Worm (Caenorhabditis elegans): ENCODE data around the gene eif-2Bdelta.

The eif-2Bdelta gene

DNA sequence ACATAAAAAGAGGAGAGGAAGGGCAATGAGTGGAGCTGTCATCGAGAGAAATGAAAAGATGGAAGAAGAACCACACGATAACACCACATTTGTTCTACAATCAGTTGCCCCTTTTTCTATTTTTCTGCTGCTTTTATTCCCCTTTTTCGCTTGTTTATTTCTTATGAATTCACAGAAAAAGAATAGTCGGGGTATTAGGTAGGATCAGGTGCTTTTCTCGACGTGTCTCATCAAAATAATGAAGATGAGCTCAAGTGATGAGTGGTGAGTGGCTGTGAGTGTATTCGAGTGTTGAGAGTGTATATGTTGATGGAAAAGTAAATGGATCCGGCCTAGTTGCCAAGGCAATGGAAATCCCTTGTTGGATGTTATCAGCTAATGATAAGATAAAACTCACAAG, 28.1 kb upstream of the eif-2Bdelta start:
- peak; percentile 67 for TF ChIP-seq aha-1 (tag)
- no peak for TF ChIP-seq vab-7 (GFP tag; IDR thresholded peaks at IDR 0.05)

DNA sequence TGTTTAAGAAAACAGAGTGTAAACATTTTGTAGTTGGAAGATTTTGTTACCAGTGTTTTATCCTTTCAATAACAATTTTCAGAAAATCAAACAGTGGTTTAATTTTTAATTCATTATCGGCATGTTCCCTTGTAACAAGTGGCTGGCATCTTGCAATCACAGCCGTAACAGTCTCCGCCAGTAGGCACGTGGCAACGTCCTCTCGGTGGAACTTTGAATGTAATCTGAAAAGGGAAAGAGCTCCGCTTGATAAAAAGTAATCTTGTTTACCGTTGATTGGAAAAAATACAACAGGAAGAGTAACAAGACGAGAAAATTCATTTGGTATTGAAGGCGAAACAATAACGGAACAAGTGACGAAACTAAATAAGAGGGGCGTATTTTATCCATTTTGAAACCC, 24.2 kb upstream of the eif-2Bdelta start, which contains the start of gene K06A4.10:
Gene K06A4.10, minus strand, starts transcription at position 390 of the 400 bp plus-strand sequence.
- TF ChIP-seq unc-62 (GFP tag; optimal IDR thresholded peaks at IDR 0.05 in 1 of 2) (no peak), unc-62 (tag; optimal IDR thresholded peaks at IDR 0.05) (no peak), hlh-11 (tag; optimal IDR thresholded peaks at IDR 0.05) (peak; percentile 53), aly-2 (tag; optimal IDR thresholded peaks at IDR 0.05) (no peak), pqm-1 (tag; optimal IDR thresholded peaks at IDR 0.05) (no peak), lin-15B (tag; optimal IDR thresholded peaks at IDR 0.05) (no peak), nhr-10 (tag; optimal IDR thresholded peaks at IDR 0.05) (no peak), saeg-2 (GFP tag; IDR thresholded peaks at IDR 0.05) (no peak), lir-3 (tag; optimal IDR thresholded peaks at IDR 0.05) (no peak), Y5F2A.4 (GFP tag; optimal IDR thresholded peaks at IDR 0.05) (no peak), F49E8.2 (tag; optimal IDR thresholded peaks at IDR 0.05; ENCODE audit: borderline replicate concordance) (no peak), lin-1 (GFP tag; IDR thresholded peaks at IDR 0.05) (peak; percentile 45; the same call in 1 of the 2 replicates), lsy-2 (tag; optimal IDR thresholded peaks at IDR 0.05) (no peak), ZK337.2 (GFP tag; IDR thresholded peaks at IDR 0.05) (no peak), ama-1 (optimal IDR thresholded peaks at IDR 0.05) (no peak), jun-1 (tag; optimal IDR thresholded peaks at IDR 0.05) (no peak), zag-1 (tag; optimal IDR thresholded peaks at IDR 0.05) (no peak), mdl-1 (tag; optimal IDR thresholded peaks at IDR 0.05) (peak in 1 of 2 experiments; percentile 38), hlh-30 (tag; optimal IDR thresholded peaks at IDR 0.05; ENCODE audit: insufficient read depth) (no peak), lim-7 (GFP tag; IDR thresholded peaks at IDR 0.05) (no peak), ces-1 (GFP tag; optimal IDR thresholded peaks at IDR 0.05) (no peak), tra-1 (GFP tag; IDR thresholded peaks at IDR 0.05) (peak; percentile 18; the same call in 1 of the 2 replicates), mxl-3 (GFP tag; optimal IDR thresholded peaks at IDR 0.05) (no peak), nhr-11 (tag; optimal IDR thresholded peaks at IDR 0.05) (no peak), dmd-9 (GFP tag; IDR thresholded peaks at IDR 0.05) (no peak), nhr-28 (tag; optimal IDR thresholded peaks at IDR 0.05) (peak; percentile 13), nhr-77 (tag; optimal IDR thresholded peaks at IDR 0.05) (peak; percentile 36), ceh-28 (tag; optimal IDR thresholded peaks at IDR 0.05) (no peak), dve-1 (tag; optimal IDR thresholded peaks at IDR 0.05; ENCODE audit: insufficient read depth) (peak; percentile 31), duxl-1 (tag; optimal IDR thresholded peaks at IDR 0.05; ENCODE audit: poor library complexity) (no peak), ceh-82 (tag; optimal IDR thresholded peaks at IDR 0.05) (no peak), skn-1 (tag; optimal IDR thresholded peaks at IDR 0.05) (no peak), hmg-1.1 (GFP tag; IDR thresholded peaks at IDR 0.05) (no peak), snpc-1.2 (GFP tag; IDR thresholded peaks at IDR 0.05) (no peak), daf-16 (GFP tag; optimal IDR thresholded peaks at IDR 0.05) (no peak), daf-16 (tag; optimal IDR thresholded peaks at IDR 0.05) (peak; percentile 64), ztf-7 (tag; optimal IDR thresholded peaks at IDR 0.05) (no peak)

DNA sequence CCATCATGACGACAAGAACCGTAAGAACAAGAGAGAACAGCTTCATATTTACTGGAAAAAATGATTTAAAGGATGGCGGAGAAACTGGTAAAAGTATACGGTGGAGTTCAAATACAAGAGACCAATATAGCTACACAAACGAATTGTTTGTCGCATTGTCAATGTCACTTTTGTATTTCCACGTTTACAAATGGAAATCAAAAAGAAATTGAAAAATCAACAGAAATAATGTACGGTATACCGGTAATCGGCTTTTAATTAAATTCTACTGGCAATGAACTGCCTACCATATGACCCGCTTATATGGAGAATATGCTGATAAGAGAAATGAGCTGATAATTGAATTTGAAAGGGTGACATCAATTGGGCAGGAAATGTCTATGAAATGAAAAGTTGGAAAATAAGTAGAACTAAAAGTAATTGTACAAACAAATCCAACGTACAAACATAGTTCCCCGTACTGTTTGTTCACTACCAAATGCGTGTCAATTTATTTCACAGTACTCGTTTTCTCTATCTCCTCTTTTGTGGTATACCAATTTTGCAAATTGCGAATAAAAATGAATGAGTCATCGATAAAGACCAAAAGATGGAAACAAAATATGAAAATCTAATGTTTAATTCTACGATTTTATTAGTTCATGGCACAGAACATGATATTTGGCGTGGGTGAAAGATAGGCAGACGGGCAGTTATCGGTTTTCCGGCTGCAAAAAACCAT, 22.0 kb upstream of the eif-2Bdelta start, which contains the start of gene K06A4.7:
Gene K06A4.7, minus strand, starts transcription at position 51 of the 721 bp plus-strand sequence.
- TF ChIP-seq dmd-6 (GFP tag; IDR thresholded peaks at IDR 0.05) (peak; percentile 51), aha-1 (tag) (peak; percentile 55), nhr-102 (tag; optimal IDR thresholded peaks at IDR 0.05) (no peak), dve-1 (tag; optimal IDR thresholded peaks at IDR 0.05; ENCODE audit: insufficient read depth) (peak; percentile 21), duxl-1 (tag; optimal IDR thresholded peaks at IDR 0.05; ENCODE audit: poor library complexity) (no peak), nhr-28 (tag; optimal IDR thresholded peaks at IDR 0.05) (peak; percentile 48), hlh-11 (tag; optimal IDR thresholded peaks at IDR 0.05) (peak; percentile 76), hif-1 (tag; optimal IDR thresholded peaks at IDR 0.05) (peak in 1 of 2 experiments; percentile 1), ces-1 (GFP tag; optimal IDR thresholded peaks at IDR 0.05) (no peak), mdl-1 (tag; optimal IDR thresholded peaks at IDR 0.05) (peak in 1 of 2 experiments; percentile 33), lin-1 (GFP tag; IDR thresholded peaks at IDR 0.05) (0 out of 2 replicates have a peak, but pooled peaks have one; percentile 17), daf-16 (GFP tag; optimal IDR thresholded peaks at IDR 0.05) (no peak), daf-16 (tag; optimal IDR thresholded peaks at IDR 0.05) (peak; percentile 64)
